Fruit fly (Drosophila melanogaster) whole organism, embryonic: ENCODE measurements around the gene Fic.

Source experiments
- CG32532 ChIP-seq: fragments of 200-800 bp; sonication (Bioruptor generic); IDR thresholded peaks from 2 replicates; pipeline ENCODE4 v1.3.6; 2022; ENCODE audit warnings: missing biosample characterization, missing genetic modification characterization
- CkIIα-i1 ChIP-seq: fragments of 200-800 bp; sonication (Bioruptor generic); IDR thresholded peaks from 2 replicates; pipeline ENCODE4 v1.3.6; 2022; ENCODE audit warnings: missing biosample characterization, missing genetic modification characterization
- Gug ChIP-seq: fragments of 200-800 bp; sonication (Bioruptor generic); IDR thresholded peaks from 4 replicates; pipeline ENCODE4 v1.3.6; 2022; ENCODE audit warnings: missing biosample characterization, missing genetic modification characterization
- Nf-YC ChIP-seq: fragments of 200-800 bp; optimal IDR thresholded peaks from 3 replicates; lab custom pipeline; 2019; ENCODE audit warnings: missing biosample characterization, mild to moderate bottlenecking, missing genetic modification characterization, moderate library complexity
- exex ChIP-seq: fragments of 200-800 bp; sonication (Bioruptor generic); optimal IDR thresholded peaks from 4 replicates; lab custom pipeline; 2018; ENCODE audit warnings: missing biosample characterization, mild to moderate bottlenecking, missing genetic modification characterization, moderate library complexity
- ro ChIP-seq: fragments of 200-800 bp; sonication (Bioruptor generic); IDR thresholded peaks from 2 replicates; pipeline ENCODE4 v1.3.6; 2022; ENCODE audit warnings: missing biosample characterization, missing genetic modification characterization
- vfl ChIP-seq: fragments of 200-800 bp; sonication (Bioruptor generic); optimal IDR thresholded peaks from 2 replicates; lab custom pipeline; 2016; ENCODE audit warnings: missing biosample characterization, missing genetic modification characterization
- wek ChIP-seq: fragments of 200-800 bp; sonication (Bioruptor generic); optimal IDR thresholded peaks from 3 replicates; lab custom pipeline; 2018; ENCODE audit warnings: missing biosample characterization, mild to moderate bottlenecking, missing genetic modification characterization, moderate library complexity

DNA sequence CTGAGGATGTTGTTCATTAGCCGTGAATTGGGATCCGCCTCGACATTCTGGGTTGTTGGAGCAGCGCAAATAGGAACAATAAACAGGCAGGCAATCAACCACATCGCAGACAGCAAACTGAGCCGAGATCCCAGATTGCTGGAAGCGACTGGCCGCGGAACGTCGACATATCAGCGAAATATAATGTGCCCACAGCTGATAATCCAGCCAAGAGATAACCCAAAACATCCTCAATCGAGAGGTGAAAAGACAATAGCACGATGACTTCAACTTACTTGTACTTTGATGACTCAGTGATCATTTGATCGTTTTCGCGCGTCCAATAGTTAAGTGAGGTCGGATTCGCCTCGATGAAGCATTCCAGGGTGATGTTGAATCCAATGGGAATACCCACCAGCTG is 38.7 kb upstream of the Fic start, which contains the start of gene Nepl6:
- no peak for TF ChIP-seq CG32532
- no peak for TF ChIP-seq Nf-YC
- no peak for TF ChIP-seq Gug (GFP tag; lab: Robert Waterston, UW)
- TF ChIP-seq CkIIα-i1 = no peak
- TF ChIP-seq vfl (GFP tag; lab: Kevin White, UChicago) = no peak
- no peak for TF ChIP-seq ro
- no peak for TF ChIP-seq exex (tag; lab: Kevin White, UChicago)
- TF ChIP-seq wek (GFP tag; lab: Kevin White, UChicago) = no peak
